Worm (Caenorhabditis elegans): ENCODE results near the gene F20D6.12.

F20D6.12 gene

DNA sequence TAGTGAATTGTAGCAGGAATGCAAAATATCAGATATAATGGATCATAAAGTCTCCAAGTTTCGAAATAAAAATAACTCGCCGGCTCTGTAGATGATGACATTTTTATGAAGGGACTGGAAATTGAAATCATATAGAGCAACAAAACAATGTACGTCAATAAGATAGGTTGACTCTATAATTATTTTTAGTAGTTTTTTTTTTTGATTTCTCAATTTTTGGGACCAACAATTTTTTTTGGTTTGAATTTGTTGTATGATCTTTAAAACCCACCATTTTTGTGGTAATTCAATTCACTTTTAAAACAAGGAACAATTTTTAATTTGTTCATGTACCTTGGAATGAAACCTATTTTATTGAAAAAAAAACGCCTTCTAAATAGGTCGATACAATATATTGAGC lies at the start of gene F20D6.12:
Gene F20D6.12 (minus strand): TSS at position 101 of the 400 bp plus-strand sequence.
- TF ChIP-seq gmeb-2 (tag; optimal IDR thresholded peaks at IDR 0.05) (no peak), nhr-232 (tag; optimal IDR thresholded peaks at IDR 0.05) (no peak), F13H6.1 (tag; optimal IDR thresholded peaks at IDR 0.05) (no peak), fkh-6 (tag; optimal IDR thresholded peaks at IDR 0.05) (no peak), pros-1 (tag; optimal IDR thresholded peaks at IDR 0.05) (no peak), eyg-1 (tag; optimal IDR thresholded peaks at IDR 0.05) (no peak), fax-1 (tag; optimal IDR thresholded peaks at IDR 0.05) (no peak), pat-9 (tag; optimal IDR thresholded peaks at IDR 0.05) (no peak), Y22D7AL.16 (tag; optimal IDR thresholded peaks at IDR 0.05) (no peak), hlh-13 (GFP tag; optimal IDR thresholded peaks at IDR 0.05) (no peak), ama-1 (optimal IDR thresholded peaks at IDR 0.05) (no peak), K09A11.1 (tag; optimal IDR thresholded peaks at IDR 0.05; ENCODE audit: insufficient read depth) (no peak), elt-2 (tag; optimal IDR thresholded peaks at IDR 0.05) (no peak), zip-5 (tag; optimal IDR thresholded peaks at IDR 0.05) (no peak)

DNA sequence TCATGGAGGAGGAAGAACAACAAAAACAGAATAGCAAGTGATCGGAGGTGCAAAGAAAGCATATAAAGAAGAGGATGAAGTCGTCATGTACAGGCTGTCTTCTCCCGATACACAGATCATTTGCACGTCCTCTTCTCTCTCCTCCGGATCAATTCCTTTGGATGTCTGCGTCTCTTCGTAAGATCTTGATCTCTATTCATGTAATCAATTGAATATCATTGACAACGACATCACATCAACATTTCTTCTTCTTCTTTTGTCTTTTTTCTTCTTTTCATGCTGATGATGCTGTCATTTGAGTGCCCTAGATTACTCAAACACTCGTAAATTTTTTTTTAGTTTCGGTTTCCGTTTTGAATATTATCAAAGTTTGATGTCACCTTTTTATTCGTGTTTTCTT lies 48.4 kb upstream of the F20D6.12 start, which contains the start of gene rol-3:
Gene rol-3 (minus strand): TSS at position 120 of the 400 bp plus-strand sequence.
- no peak for TF ChIP-seq nhr-232 (tag; optimal IDR thresholded peaks at IDR 0.05)
- TF ChIP-seq ceh-31 (tag; optimal IDR thresholded peaks at IDR 0.05), result no peak
- TF ChIP-seq pat-9 (tag; optimal IDR thresholded peaks at IDR 0.05), result no peak
- TF ChIP-seq sox-4 (tag; optimal IDR thresholded peaks at IDR 0.05), result no peak
- no peak for TF ChIP-seq unc-55 (GFP tag; optimal IDR thresholded peaks at IDR 0.05)
- no peak for TF ChIP-seq unc-3 (GFP tag; conservative IDR thresholded peaks at IDR 0.05)
- TF ChIP-seq unc-3 (tag; optimal IDR thresholded peaks at IDR 0.05), result no peak
- no peak for TF ChIP-seq C38D4.7 (GFP tag; optimal IDR thresholded peaks at IDR 0.05)
- TF ChIP-seq unc-42 (tag; optimal IDR thresholded peaks at IDR 0.05), result no peak
- no peak for TF ChIP-seq syd-9 (tag; optimal IDR thresholded peaks at IDR 0.05)
- no peak for TF ChIP-seq ceh-45 (GFP tag; IDR thresholded peaks at IDR 0.05)
- TF ChIP-seq ceh-14 (tag; optimal IDR thresholded peaks at IDR 0.05), result no peak
- TF ChIP-seq che-1 (tag; optimal IDR thresholded peaks at IDR 0.05), result no peak
- no peak for TF ChIP-seq ceh-18 (tag; optimal IDR thresholded peaks at IDR 0.05)

DNA sequence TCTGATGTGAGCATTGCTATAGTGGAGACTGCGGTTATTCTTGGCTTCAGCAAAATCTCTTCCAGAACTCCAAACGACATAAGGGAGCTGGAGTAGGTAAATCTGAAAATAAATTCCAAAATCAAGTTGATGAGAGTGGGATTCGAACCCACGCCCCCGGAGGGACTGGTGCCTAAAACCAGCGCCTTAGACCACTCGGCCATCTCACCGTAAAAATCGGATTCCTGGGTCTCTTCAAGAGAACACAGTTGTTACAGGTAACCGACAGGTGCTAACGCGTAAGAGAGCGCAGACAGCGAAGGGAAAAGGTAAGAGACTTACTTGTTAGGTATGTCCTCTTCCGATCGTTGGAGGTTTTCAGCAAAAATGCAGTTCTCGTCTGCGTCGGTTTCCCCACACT lies 45.4 kb upstream of the F20D6.12 start:
- TF ChIP-seq ceh-14 (tag; optimal IDR thresholded peaks at IDR 0.05), result no peak
- peak; percentile 1 for TF ChIP-seq hlh-30 (tag; optimal IDR thresholded peaks at IDR 0.05; ENCODE audit: insufficient read depth)
- TF ChIP-seq nhr-232 (tag; optimal IDR thresholded peaks at IDR 0.05), result peak; percentile 46
- TF ChIP-seq ceh-6 (GFP tag; optimal IDR thresholded peaks at IDR 0.05), result peak; percentile 16
- TF ChIP-seq C38D4.7 (GFP tag; optimal IDR thresholded peaks at IDR 0.05), result no peak
- TF ChIP-seq ceh-31 (tag; optimal IDR thresholded peaks at IDR 0.05), result no peak
- TF ChIP-seq sdc-2 (tag; optimal IDR thresholded peaks at IDR 0.05), result peak; percentile 3
- TF ChIP-seq pat-9 (tag; optimal IDR thresholded peaks at IDR 0.05), result no peak
- TF ChIP-seq ref-2 (tag; optimal IDR thresholded peaks at IDR 0.05), result peak; percentile 52

DNA sequence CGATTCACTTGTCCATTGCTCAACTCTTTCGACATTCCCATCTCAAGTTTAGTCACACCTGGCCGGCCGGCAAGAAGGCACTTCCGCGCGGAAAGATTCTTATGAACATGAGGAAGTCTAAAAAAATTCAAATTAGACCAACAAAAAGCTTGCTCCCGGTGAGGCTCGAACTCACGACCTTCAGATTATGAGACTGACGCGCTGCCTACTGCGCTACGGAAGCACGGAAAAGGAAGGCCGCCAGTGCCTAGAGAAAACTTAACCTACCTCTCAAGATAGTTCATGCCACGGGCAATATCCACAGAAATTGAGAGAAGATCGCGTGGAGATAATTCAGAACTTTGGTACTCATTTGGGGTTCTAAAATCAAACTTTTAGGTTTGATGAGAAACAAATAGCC lies 40.1 kb upstream of the F20D6.12 start:
- no peak for TF ChIP-seq pha-2 (tag; optimal IDR thresholded peaks at IDR 0.05)
- TF ChIP-seq F13H6.1 (tag; optimal IDR thresholded peaks at IDR 0.05), result no peak
- peak; percentile 23 for TF ChIP-seq C08G9.2 (tag; optimal IDR thresholded peaks at IDR 0.05)
- peak; percentile 23 for TF ChIP-seq che-1 (tag; optimal IDR thresholded peaks at IDR 0.05)
- no peak for TF ChIP-seq pax-1 (tag; optimal IDR thresholded peaks at IDR 0.05)
- peak; percentile 20 for TF ChIP-seq hlh-6 (tag; optimal IDR thresholded peaks at IDR 0.05)

DNA sequence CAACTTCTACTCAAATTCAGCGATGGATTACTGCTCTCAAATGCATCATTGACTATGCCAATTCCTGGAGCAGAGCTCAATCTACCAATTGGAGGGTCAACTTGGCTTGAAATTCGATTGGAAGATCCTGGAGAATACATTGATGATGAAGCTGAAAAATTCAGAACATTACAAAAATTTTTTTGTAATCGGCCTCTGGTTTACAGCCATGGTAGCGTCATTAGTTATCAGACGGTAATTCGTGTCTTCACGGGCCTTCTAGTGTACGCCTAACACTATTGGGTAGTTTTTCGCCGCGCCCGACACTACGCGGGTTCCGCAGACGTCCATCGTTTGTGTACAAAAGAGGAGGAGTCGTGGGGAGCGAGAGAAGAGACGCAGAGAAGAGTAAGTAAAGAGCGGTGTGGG lies 38.8 kb upstream of the F20D6.12 start:
- TF ChIP-seq C08G9.2 (tag; optimal IDR thresholded peaks at IDR 0.05), result peak; percentile 26
- peak; percentile 49 for TF ChIP-seq nfya-1 (tag; optimal IDR thresholded peaks at IDR 0.05)
- TF ChIP-seq rnt-1 (tag; optimal IDR thresholded peaks at IDR 0.05), result peak; percentile 33
- TF ChIP-seq syd-9 (tag; optimal IDR thresholded peaks at IDR 0.05), result peak; percentile 15
- peak; percentile 82 for TF ChIP-seq ama-1 (optimal IDR thresholded peaks at IDR 0.05)
- TF ChIP-seq hlh-13 (GFP tag; optimal IDR thresholded peaks at IDR 0.05), result no peak
- peak; percentile 12 for TF ChIP-seq ceh-30 (tag; optimal IDR thresholded peaks at IDR 0.05)
- no peak for TF ChIP-seq gmeb-2 (tag; optimal IDR thresholded peaks at IDR 0.05)
- TF ChIP-seq C38D4.7 (GFP tag; optimal IDR thresholded peaks at IDR 0.05), result no peak
- peak; percentile 10 for TF ChIP-seq ceh-18 (tag; optimal IDR thresholded peaks at IDR 0.05)
- TF ChIP-seq pros-1 (tag; optimal IDR thresholded peaks at IDR 0.05), result no peak
- peak; percentile 7 for TF ChIP-seq ceh-2 (tag; optimal IDR thresholded peaks at IDR 0.05)
- TF ChIP-seq ref-2 (tag; optimal IDR thresholded peaks at IDR 0.05), result peak; percentile 17
- TF ChIP-seq tbx-2 (tag; optimal IDR thresholded peaks at IDR 0.05), result peak; percentile 17
- TF ChIP-seq ceh-31 (tag; optimal IDR thresholded peaks at IDR 0.05), result peak; percentile 27
